Worm (Caenorhabditis elegans) whole organism, L2 larva: ENCODE measurements around the gene egrh-2.

Experiments
- C34F6.9 ChIP-seq: fragments of 150-350 bp; optimal IDR thresholded peaks from 2 replicates; lab custom pipeline; 2014; ENCODE audit warnings: missing biosample characterization, missing genetic modification characterization
- F13H6.1 ChIP-seq: sonication (generic microtip); optimal IDR thresholded peaks from 2 replicates; lab custom pipeline; 2016; ENCODE audit warnings: missing genetic modification characterization, missing compliant biosample characterization
- Y55F3AM.14 ChIP-seq: fragments of 200-800 bp; sonication (Bioruptor generic); optimal IDR thresholded peaks from 2 replicates; lab custom pipeline; 2018; ENCODE audit warnings: mild to moderate bottlenecking, missing genetic modification characterization, missing compliant biosample characterization
- ZK546.5 ChIP-seq: sonication (generic microtip); optimal IDR thresholded peaks from 2 replicates; lab custom pipeline; 2017; ENCODE audit warnings: missing biosample characterization, missing genetic modification characterization
- aly-2 ChIP-seq: fragments of 150-350 bp; optimal IDR thresholded peaks from 2 replicates; lab custom pipeline; 2014; ENCODE audit warnings: missing biosample characterization, missing genetic modification characterization
- ama-1 ChIP-seq: fragments of 150-350 bp; optimal IDR thresholded peaks from 2 replicates; lab custom pipeline; 2018; ENCODE audit warnings: inconsistent platforms
- blmp-1 ChIP-seq: sonication (generic microtip); optimal IDR thresholded peaks from 2 replicates; lab custom pipeline; 2017; ENCODE audit warnings: missing genetic modification characterization, mild to moderate bottlenecking, missing compliant biosample characterization, antibody characterized with exemption, moderate library complexity; ENCODE audit not compliant: insufficient read depth
- ceh-16 ChIP-seq: fragments of 150-350 bp; optimal IDR thresholded peaks from 2 replicates; lab custom pipeline; 2014; ENCODE audit warnings: missing biosample characterization, missing genetic modification characterization
- ceh-82 ChIP-seq: fragments of 150-350 bp; optimal IDR thresholded peaks from 2 replicates; lab custom pipeline; 2014; ENCODE audit warnings: missing biosample characterization, missing genetic modification characterization
- crh-2 ChIP-seq: sonication (generic microtip); optimal IDR thresholded peaks from 2 replicates; lab custom pipeline; 2017; ENCODE audit warnings: missing biosample characterization, missing genetic modification characterization
- egl-27 ChIP-seq: sonication (generic microtip); optimal IDR thresholded peaks from 3 replicates; lab custom pipeline; 2017; ENCODE audit warnings: missing biosample characterization, missing genetic modification reagents, missing genetic modification characterization
- fos-1 ChIP-seq: fragments of 150-350 bp; optimal IDR thresholded peaks from 2 replicates; lab custom pipeline; 2014; ENCODE audit warnings: missing biosample characterization, missing genetic modification characterization
- gmeb-1 ChIP-seq: fragments of 150-350 bp; optimal IDR thresholded peaks from 2 replicates; lab custom pipeline; 2014; ENCODE audit warnings: missing biosample characterization, missing genetic modification characterization
- lin-13 ChIP-seq: fragments of 150-350 bp; optimal IDR thresholded peaks from 2 replicates; lab custom pipeline; 2014; ENCODE audit warnings: missing biosample characterization, missing genetic modification reagents, missing genetic modification characterization
- lin-39 ChIP-seq: fragments of 150-350 bp; optimal IDR thresholded peaks from 2 replicates; lab custom pipeline; 2014; ENCODE audit warnings: missing biosample characterization, missing genetic modification reagents, missing genetic modification characterization
- lsy-2 ChIP-seq, 2 experiments: fragments of 150-350 bp in 1 of 2; sonication (generic microtip) in 1 of 2; optimal IDR thresholded peaks; 2 replicates each; lab custom pipeline; 2014 to 2017; ENCODE audit warnings: missing biosample characterization in 2 of 2, missing genetic modification characterization in 2 of 2
- mab-5 ChIP-seq: fragments of 150-350 bp; optimal IDR thresholded peaks from 2 replicates; lab custom pipeline; 2014; ENCODE audit warnings: missing biosample characterization, missing genetic modification characterization
- nhr-10 ChIP-seq: sonication (generic microtip); optimal IDR thresholded peaks from 2 replicates; lab custom pipeline; 2017; ENCODE audit warnings: missing biosample characterization, missing genetic modification characterization
- nhr-11 ChIP-seq: fragments of 150-350 bp; optimal IDR thresholded peaks from 2 replicates; lab custom pipeline; 2014; ENCODE audit warnings: missing biosample characterization, missing genetic modification characterization
- nhr-12 ChIP-seq: fragments of 150-350 bp; optimal IDR thresholded peaks from 2 replicates; lab custom pipeline; 2014; ENCODE audit warnings: missing biosample characterization, missing genetic modification characterization
- nhr-129 ChIP-seq: fragments of 150-350 bp; optimal IDR thresholded peaks from 2 replicates; lab custom pipeline; 2014; ENCODE audit warnings: missing biosample characterization, missing genetic modification characterization
- nhr-21 ChIP-seq: fragments of 150-350 bp; optimal IDR thresholded peaks from 2 replicates; lab custom pipeline; 2014; ENCODE audit warnings: missing biosample characterization, missing genetic modification characterization
- nhr-23 ChIP-seq: fragments of 150-350 bp; optimal IDR thresholded peaks from 2 replicates; lab custom pipeline; 2014; ENCODE audit warnings: missing biosample characterization, missing genetic modification reagents, missing genetic modification characterization
- nhr-237 ChIP-seq: fragments of 150-350 bp; optimal IDR thresholded peaks from 2 replicates; lab custom pipeline; 2014; ENCODE audit warnings: missing biosample characterization, missing genetic modification characterization
- nhr-25 ChIP-seq: fragments of 150-350 bp; sonication (generic microtip); optimal IDR thresholded peaks from 3 replicates; lab custom pipeline; 2014; ENCODE audit warnings: missing biosample characterization, missing genetic modification characterization
- nhr-77 ChIP-seq: fragments of 150-350 bp; optimal IDR thresholded peaks from 2 replicates; lab custom pipeline; 2014; ENCODE audit warnings: missing biosample characterization, missing genetic modification characterization
- peb-1 ChIP-seq: fragments of 150-350 bp; optimal IDR thresholded peaks from 2 replicates; lab custom pipeline; 2014; ENCODE audit warnings: missing biosample characterization, missing genetic modification characterization
- sem-4 ChIP-seq: fragments of 150-350 bp; optimal IDR thresholded peaks from 2 replicates; lab custom pipeline; 2014; ENCODE audit warnings: missing biosample characterization, missing genetic modification reagents, missing genetic modification characterization
- sma-3 ChIP-seq: sonication (generic microtip); optimal IDR thresholded peaks from 2 replicates; lab custom pipeline; 2016; ENCODE audit warnings: missing genetic modification reagents, missing genetic modification characterization, missing compliant biosample characterization
- sma-9 ChIP-seq, 2 experiments: fragments of 150-350 bp in 1 of 2; sonication (generic microtip) in 1 of 2; optimal IDR thresholded peaks; 2 replicates each; lab custom pipeline; 2014 to 2016; ENCODE audit warnings: missing genetic modification characterization in 2 of 2, mild to moderate bottlenecking in 1 of 2, missing biosample characterization in 1 of 2, missing compliant biosample characterization in 1 of 2, missing genetic modification reagents in 1 of 2, moderate library complexity in 1 of 2
- snpc-4 ChIP-seq: fragments of 150-350 bp; optimal IDR thresholded peaks from 2 replicates; lab custom pipeline; 2014; ENCODE audit warnings: missing biosample characterization, missing genetic modification characterization
- unc-39 ChIP-seq: fragments of 150-350 bp; optimal IDR thresholded peaks from 2 replicates; lab custom pipeline; 2014; ENCODE audit warnings: missing biosample characterization, missing genetic modification characterization
- unc-55 ChIP-seq: fragments of 150-350 bp; sonication (generic microtip); optimal IDR thresholded peaks from 3 replicates; lab custom pipeline; 2014; ENCODE audit warnings: missing biosample characterization, missing genetic modification reagents, missing genetic modification characterization
- unc-62 ChIP-seq: fragments of 150-350 bp; optimal IDR thresholded peaks from 2 replicates; lab custom pipeline; 2014; ENCODE audit warnings: missing biosample characterization, missing genetic modification reagents, missing genetic modification characterization
- zag-1 ChIP-seq: fragments of 150-350 bp; optimal IDR thresholded peaks from 2 replicates; lab custom pipeline; 2014; ENCODE audit warnings: missing biosample characterization, missing genetic modification characterization
- ztf-1 ChIP-seq: fragments of 200-800 bp; sonication (Bioruptor generic); conservative IDR thresholded peaks from 2 replicates; pipeline ENCODE4 v1.3.6; 2022; ENCODE audit warnings: missing genetic modification characterization, missing compliant biosample characterization
- ztf-11 ChIP-seq: sonication (generic microtip); optimal IDR thresholded peaks from 2 replicates; lab custom pipeline; 2017; ENCODE audit warnings: missing biosample characterization, missing genetic modification characterization

Gene egrh-2

ce11 chrIV:1012447-1012846 is 22.2 kb upstream of the egrh-2 start, which contains the start of gene rbm-39 (continued):
- TF ChIP-seq unc-62 (GFP tag; lab: Kevin White, UChicago) (no peak), zag-1 (no peak), snpc-4 (tag; lab: Kevin White, UChicago) (peak; percentile 52), peb-1 (tag; lab: Kevin White, UChicago) (no peak), sma-9 (GFP tag; optimal IDR thresholded peaks at IDR 0.05; lab: Kevin White, UChicago) (no peak), sma-9 (tag; optimal IDR thresholded peaks at IDR 0.05; lab: Kevin White, UChicago) (no peak), F13H6.1 (tag; lab: Kevin White, UChicago) (peak; percentile 76), ztf-11 (tag; lab: Kevin White, UChicago) (no peak)

- no peak for TF ChIP-seq egl-27 (tag; lab: Kevin White, UChicago)
- TF ChIP-seq nhr-129 (tag; lab: Kevin White, UChicago), result no peak
- no peak for TF ChIP-seq nhr-77 (tag; lab: Kevin White, UChicago)
- TF ChIP-seq ztf-1 (GFP tag; lab: Robert Waterston, UW), result no peak
- no peak for TF ChIP-seq nhr-11 (tag; lab: Kevin White, UChicago)
- TF ChIP-seq, all 48 proteins: peak for 0
Measured at ce11 chrIV:1011776-1012175, 21.5 kb upstream of the egrh-2 start.

DNA sequence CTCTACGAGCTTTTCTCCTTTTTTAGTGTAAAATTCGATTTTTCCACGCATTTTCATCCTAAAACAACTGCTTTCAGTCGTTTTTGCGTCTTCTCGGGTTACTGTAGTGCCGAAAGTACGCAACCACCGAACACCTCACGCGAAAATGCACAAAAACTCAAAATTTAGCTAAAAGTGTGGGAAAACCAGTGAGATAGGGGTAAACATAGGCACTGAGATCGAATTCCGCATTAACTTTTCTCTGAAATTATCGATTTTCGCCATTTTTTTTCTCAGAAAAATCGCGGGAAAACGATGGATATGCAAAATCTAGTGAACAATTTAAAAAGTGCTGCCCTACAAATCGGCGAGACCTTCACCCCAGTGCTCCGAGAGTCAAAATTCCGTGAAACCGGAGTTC is 20.0 kb upstream of the egrh-2 start, which contains the start of gene atg-3:
TSS of gene atg-3 (plus strand) at position 301 of the 400 bp plus-strand sequence.
- TF ChIP-seq unc-55 (GFP tag; lab: Kevin White, UChicago) (no peak), Y55F3AM.14 (GFP tag; lab: Kevin White, UChicago) (no peak), C34F6.9 (tag; lab: Kevin White, UChicago) (no peak), ceh-16 (tag; lab: Kevin White, UChicago) (no peak), nhr-77 (tag; lab: Kevin White, UChicago) (no peak)

DNA sequence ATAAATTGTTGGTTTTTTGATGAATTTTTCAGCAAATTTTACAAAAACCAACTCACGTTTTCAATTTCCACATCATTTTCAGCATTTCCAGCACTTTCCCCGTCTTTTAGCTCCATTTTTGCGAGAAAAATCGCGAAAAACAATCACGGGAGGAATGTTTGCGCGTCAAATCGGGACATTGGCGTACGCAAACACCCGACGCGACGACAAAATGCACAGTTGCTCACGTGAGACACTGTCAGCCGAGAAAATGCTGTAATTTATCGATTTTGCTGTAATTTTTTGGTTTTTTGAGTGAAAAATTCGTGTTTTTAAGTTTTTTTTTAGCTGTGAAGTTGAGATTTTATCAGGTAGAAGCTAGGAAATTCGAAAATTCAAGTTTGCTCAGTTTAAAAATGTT is 19.3 kb upstream of the egrh-2 start, which contains the start of gene Y55F3AM.9:
TSS of gene Y55F3AM.9 (minus strand) at position 189 of the 400 bp plus-strand sequence.
- peak; percentile 20 for TF ChIP-seq crh-2 (tag; lab: Kevin White, UChicago)
- no peak for TF ChIP-seq ztf-1 (GFP tag; lab: Robert Waterston, UW)
- TF ChIP-seq nhr-129 (tag; lab: Kevin White, UChicago), result peak; percentile 42
- no peak for TF ChIP-seq ceh-16 (tag; lab: Kevin White, UChicago)
- TF ChIP-seq lsy-2 (tag; optimal IDR thresholded peaks at IDR 0.05; lab: Kevin White, UChicago), result peak; percentile 33 to 76
- no peak for TF ChIP-seq lin-39 (tag; lab: Kevin White, UChicago)
- no peak for TF ChIP-seq nhr-21 (tag; lab: Kevin White, UChicago)
- no peak for TF ChIP-seq mab-5 (tag; lab: Kevin White, UChicago)
- no peak for TF ChIP-seq lin-13 (GFP tag; lab: Kevin White, UChicago)
- TF ChIP-seq nhr-25 (tag; lab: Kevin White, UChicago), result no peak
- no peak for TF ChIP-seq ZK546.5 (tag; lab: Kevin White, UChicago)
- TF ChIP-seq nhr-11 (tag; lab: Kevin White, UChicago), result no peak
- TF ChIP-seq nhr-10 (tag; lab: Kevin White, UChicago), result no peak
- peak; percentile 66 for TF ChIP-seq C34F6.9 (tag; lab: Kevin White, UChicago)
- peak; percentile 34 for TF ChIP-seq gmeb-1 (tag; lab: Kevin White, UChicago)
- no peak for TF ChIP-seq sem-4
- TF ChIP-seq sma-3 (GFP tag; lab: Kevin White, UChicago), result no peak
- no peak for TF ChIP-seq nhr-23 (tag; lab: Kevin White, UChicago)
- TF ChIP-seq aly-2 (tag; lab: Kevin White, UChicago), result no peak
- TF ChIP-seq ama-1, result peak; percentile 18
- no peak for TF ChIP-seq F13H6.1 (tag; lab: Kevin White, UChicago)
- no peak for TF ChIP-seq ztf-11 (tag; lab: Kevin White, UChicago)
- no peak for TF ChIP-seq zag-1
- no peak for TF ChIP-seq unc-39
- TF ChIP-seq fos-1 (tag; lab: Kevin White, UChicago), result peak; percentile 27
- TF ChIP-seq nhr-12 (tag; lab: Kevin White, UChicago), result no peak
- no peak for TF ChIP-seq peb-1 (tag; lab: Kevin White, UChicago)
- TF ChIP-seq nhr-237 (tag; lab: Kevin White, UChicago), result no peak
- no peak for TF ChIP-seq unc-62 (GFP tag; lab: Kevin White, UChicago)
- TF ChIP-seq ceh-82, result no peak
- TF ChIP-seq unc-55 (GFP tag; lab: Kevin White, UChicago), result peak; percentile 64
- no peak for TF ChIP-seq egl-27 (tag; lab: Kevin White, UChicago)
- TF ChIP-seq snpc-4 (tag; lab: Kevin White, UChicago), result no peak
- TF ChIP-seq blmp-1 (tag; lab: Kevin White, UChicago), result no peak
- TF ChIP-seq, all 48 proteins: peak for 8
